Fruit fly (Drosophila melanogaster) whole organism, adult: ENCODE measurements around the gene Shc.

Experiments used
- CG11617 ChIP-seq: fragments of 200-800 bp; sonication (Bioruptor generic); optimal IDR thresholded peaks from 2 replicates; lab custom pipeline; 2017; ENCODE audit warnings: mild to moderate bottlenecking, missing biosample characterization, missing genetic modification reagents, missing genetic modification characterization
- CG12768 ChIP-seq: fragments of 200-800 bp; sonication (Bioruptor generic); optimal IDR thresholded peaks from 2 replicates; lab custom pipeline; 2017; ENCODE audit warnings: missing biosample characterization, missing genetic modification characterization, mild to moderate bottlenecking, moderate library complexity, missing genetic modification reagents
- CG14711 ChIP-seq: fragments of 200-800 bp; sonication (Bioruptor generic); optimal IDR thresholded peaks from 2 replicates; lab custom pipeline; 2018; ENCODE audit warnings: missing biosample characterization, mild to moderate bottlenecking, missing genetic modification characterization, moderate library complexity
- CG1620 ChIP-seq: fragments of 200-800 bp; sonication (Bioruptor generic); optimal IDR thresholded peaks from 2 replicates; lab custom pipeline; 2016; ENCODE audit warnings: missing biosample characterization, missing genetic modification characterization
- CG33017 ChIP-seq: fragments of 200-800 bp; sonication (Bioruptor generic); optimal IDR thresholded peaks from 2 replicates; lab custom pipeline; 2018; ENCODE audit warnings: missing biosample characterization, mild to moderate bottlenecking, missing genetic modification characterization, moderate library complexity
- CG5204 ChIP-seq: fragments of 200-800 bp; sonication (Bioruptor generic); optimal IDR thresholded peaks from 2 replicates; lab custom pipeline; 2016; ENCODE audit warnings: missing biosample characterization, missing genetic modification characterization
- CG7045 ChIP-seq: fragments of 200-800 bp; sonication (Bioruptor generic); optimal IDR thresholded peaks from 2 replicates; lab custom pipeline; 2017; ENCODE audit warnings: missing biosample characterization, mild to moderate bottlenecking, missing genetic modification characterization
- CG7101 ChIP-seq: fragments of 200-800 bp; sonication (Bioruptor generic); optimal IDR thresholded peaks from 2 replicates; lab custom pipeline; 2018; ENCODE audit warnings: missing biosample characterization, mild to moderate bottlenecking, missing genetic modification characterization, moderate library complexity
- Clk ChIP-seq: fragments of 200-800 bp; sonication (Bioruptor generic); optimal IDR thresholded peaks from 2 replicates; lab custom pipeline; 2017; ENCODE audit warnings: missing biosample characterization, missing genetic modification characterization
- Crg-1 ChIP-seq: fragments of 200-800 bp; sonication (Bioruptor generic); optimal IDR thresholded peaks from 2 replicates; lab custom pipeline; 2016; ENCODE audit warnings: missing biosample characterization, missing genetic modification characterization
- Hr96 ChIP-seq: fragments of 200-800 bp; sonication (Bioruptor generic); optimal IDR thresholded peaks from 2 replicates; lab custom pipeline; 2016; ENCODE audit warnings: missing biosample characterization, missing genetic modification characterization
- Mnt ChIP-seq: fragments of 200-800 bp; sonication (Bioruptor generic); optimal IDR thresholded peaks from 2 replicates; lab custom pipeline; 2016; ENCODE audit warnings: missing biosample characterization, mild to moderate bottlenecking, missing genetic modification characterization
- bab1 ChIP-seq: fragments of 200-800 bp; sonication (Bioruptor generic); optimal IDR thresholded peaks from 3 replicates; lab custom pipeline; 2019; ENCODE audit warnings: missing biosample characterization, mild to moderate bottlenecking, missing genetic modification characterization, moderate library complexity
- cic ChIP-seq: fragments of 200-800 bp; sonication (Bioruptor generic); optimal IDR thresholded peaks from 2 replicates; lab custom pipeline; 2017; ENCODE audit warnings: missing biosample characterization, mild to moderate bottlenecking, missing genetic modification characterization, moderate library complexity
- cnc ChIP-seq, 2 experiments: fragments of >200 bp; optimal IDR thresholded peaks; 2 replicates each; lab custom pipeline; 2017
- kay ChIP-seq: fragments of 200-800 bp; sonication (Bioruptor generic); peaks from one replicate; lab custom pipeline; 2016; ENCODE audit warnings: missing biosample characterization, missing genetic modification characterization, borderline replicate concordance
- ovo ChIP-seq: fragments of 200-800 bp; sonication (Bioruptor generic); optimal IDR thresholded peaks from 2 replicates; lab custom pipeline; 2016; ENCODE audit warnings: missing biosample characterization, missing genetic modification characterization
- pad ChIP-seq: fragments of 200-800 bp; sonication (Bioruptor generic); optimal IDR thresholded peaks from 3 replicates; lab custom pipeline; 2017; ENCODE audit warnings: missing biosample characterization, missing genetic modification characterization, mild to moderate bottlenecking, moderate library complexity, missing genetic modification reagents
- tj ChIP-seq: fragments of 200-800 bp; sonication (Bioruptor generic); optimal IDR thresholded peaks from 3 replicates; lab custom pipeline; 2017; ENCODE audit warnings: missing biosample characterization, mild to moderate bottlenecking, missing genetic modification characterization, moderate library complexity
- toe ChIP-seq: fragments of 200-800 bp; sonication (Bioruptor generic); optimal IDR thresholded peaks from 2 replicates; lab custom pipeline; 2016; ENCODE audit warnings: missing biosample characterization, missing genetic modification characterization

The Shc gene

dm6 chr3L:9447239-9447777, 20.5 kb downstream of the Shc start:
- TF ChIP-seq tj (peak; percentile 55), bab1 (no peak), toe (GFP tag; lab: Kevin White, UChicago) (no peak), CG33017 (peak; percentile 55), CG11617 (GFP tag; lab: Kevin White, UChicago) (no peak), CG12768 (GFP tag; lab: Kevin White, UChicago) (no peak), Mnt (peak; percentile 12), cic (GFP tag; lab: Kevin White, UChicago) (peak; percentile 59), kay (GFP tag; lab: Kevin White, UChicago) (peak; percentile 99), CG1620 (no peak), CG7101 (tag; lab: Kevin White, UChicago) (no peak), CG14711 (tag; lab: Kevin White, UChicago) (peak; percentile 84)

- TF ChIP-seq CG14711 (tag; lab: Kevin White, UChicago) (peak; percentile 99), pad (GFP tag; lab: Kevin White, UChicago) (peak; percentile 69), tj (peak; percentile 12), bab1 (peak; percentile 84), cic (GFP tag; lab: Kevin White, UChicago) (peak; percentile 63), CG7045 (GFP tag; lab: Kevin White, UChicago) (peak; percentile 75), kay (GFP tag; lab: Kevin White, UChicago) (no peak), Crg-1 (GFP tag; lab: Kevin White, UChicago) (peak; percentile 44), CG7101 (tag; lab: Kevin White, UChicago) (peak; percentile 86), Mnt (peak; percentile 77), CG11617 (GFP tag; lab: Kevin White, UChicago) (peak; percentile 71), Clk (GFP tag; lab: Kevin White, UChicago) (peak; percentile 32), CG5204 (no peak), cnc (optimal IDR thresholded peaks at IDR 0.05; lab: Kevin White, UChicago) (no peak), CG12768 (GFP tag; lab: Kevin White, UChicago) (peak; percentile 87), toe (GFP tag; lab: Kevin White, UChicago) (peak; percentile 84), CG1620 (peak; percentile 72), ovo (no peak), CG33017 (peak; percentile 68), Hr96 (GFP tag; lab: Kevin White, UChicago) (no peak)
These were observed 24.8 kb downstream of the Shc start, which contains the start of the genes CG3448 and ghi for dm6 chr3L:9451522-9452118. TSS of gene CG3448 (minus strand) at chr3L:9451572. TSS of gene ghi (plus strand) at chr3L:9451876.

dm6 chr3L:9452422-9452821, 25.6 kb downstream of the Shc start:
- TF ChIP-seq cic (GFP tag; lab: Kevin White, UChicago) (peak; percentile 92), Hr96 (GFP tag; lab: Kevin White, UChicago) (no peak), CG12768 (GFP tag; lab: Kevin White, UChicago) (peak; percentile 9), CG1620 (no peak), CG14711 (tag; lab: Kevin White, UChicago) (no peak), toe (GFP tag; lab: Kevin White, UChicago) (no peak)

- no peak for TF ChIP-seq cnc (optimal IDR thresholded peaks at IDR 0.05; lab: Kevin White, UChicago)
- TF ChIP-seq toe (GFP tag; lab: Kevin White, UChicago) = peak; percentile 33
- TF ChIP-seq tj = peak; percentile 26
- peak; percentile 56 for TF ChIP-seq CG11617 (GFP tag; lab: Kevin White, UChicago)
- TF ChIP-seq pad (GFP tag; lab: Kevin White, UChicago) = peak; percentile 8
- TF ChIP-seq bab1 = peak; percentile 0
- no peak for TF ChIP-seq CG1620
- peak; percentile 6 for TF ChIP-seq Mnt
- TF ChIP-seq Crg-1 (GFP tag; lab: Kevin White, UChicago) = no peak
- no peak for TF ChIP-seq CG12768 (GFP tag; lab: Kevin White, UChicago)
- TF ChIP-seq CG14711 (tag; lab: Kevin White, UChicago) = peak; percentile 90
- TF ChIP-seq CG33017 = no peak
- no peak for TF ChIP-seq CG7101 (tag; lab: Kevin White, UChicago)
- no peak for TF ChIP-seq CG5204
- TF ChIP-seq ovo = no peak
- TF ChIP-seq cic (GFP tag; lab: Kevin White, UChicago) = no peak
- TF ChIP-seq CG7045 (GFP tag; lab: Kevin White, UChicago) = no peak
- no peak for TF ChIP-seq Clk (GFP tag; lab: Kevin White, UChicago)
- TF ChIP-seq Hr96 (GFP tag; lab: Kevin White, UChicago) = no peak
- TF ChIP-seq kay (GFP tag; lab: Kevin White, UChicago) = no peak
These were observed 29.1 kb downstream of the Shc start, which contains the start of the genes phol and CG3552 for dm6 chr3L:9455819-9456388. TSS of gene phol (minus strand) at chr3L:9456281. TSS of gene CG3552 (plus strand) at chr3L:9456318.

dm6 chr3L:9456389-9456788, 29.6 kb downstream of the Shc start:
- no peak for TF ChIP-seq CG1620
- no peak for TF ChIP-seq cic (GFP tag; lab: Kevin White, UChicago)

dm6 chr3L:9457619-9458092, 30.8 kb downstream of the Shc start, which contains the start of gene CG3437:
TSS of gene CG3437 (minus strand) at chr3L:9457669.
- TF ChIP-seq CG5204 (peak; percentile 99), CG7045 (GFP tag; lab: Kevin White, UChicago) (peak; percentile 99), cnc (optimal IDR thresholded peaks at IDR 0.05; lab: Kevin White, UChicago) (no peak), kay (GFP tag; lab: Kevin White, UChicago) (no peak), Crg-1 (GFP tag; lab: Kevin White, UChicago) (peak; percentile 99), Clk (GFP tag; lab: Kevin White, UChicago) (peak; percentile 99), cic (GFP tag; lab: Kevin White, UChicago) (peak; percentile 92), bab1 (peak; percentile 99), CG33017 (peak; percentile 98), Mnt (peak; percentile 97), CG1620 (peak; percentile 99), CG14711 (tag; lab: Kevin White, UChicago) (peak; percentile 99), tj (peak; percentile 93), CG7101 (tag; lab: Kevin White, UChicago) (peak; percentile 99), toe (GFP tag; lab: Kevin White, UChicago) (peak; percentile 99), CG11617 (GFP tag; lab: Kevin White, UChicago) (peak; percentile 99), ovo (peak; percentile 97), pad (GFP tag; lab: Kevin White, UChicago) (peak; percentile 95), CG12768 (GFP tag; lab: Kevin White, UChicago) (peak; percentile 100), Hr96 (GFP tag; lab: Kevin White, UChicago) (peak; percentile 99)
